Worm (Caenorhabditis elegans) whole organism, dauer: ENCODE results near the gene Y38H6C.20.

Experiments
- unc-62 ChIP-seq: sonication (generic microtip); optimal IDR thresholded peaks from 2 replicates; lab custom pipeline; 2017; ENCODE audit warnings: missing biosample characterization, missing genetic modification reagents, missing genetic modification characterization

Y38H6C.20 gene

DNA sequence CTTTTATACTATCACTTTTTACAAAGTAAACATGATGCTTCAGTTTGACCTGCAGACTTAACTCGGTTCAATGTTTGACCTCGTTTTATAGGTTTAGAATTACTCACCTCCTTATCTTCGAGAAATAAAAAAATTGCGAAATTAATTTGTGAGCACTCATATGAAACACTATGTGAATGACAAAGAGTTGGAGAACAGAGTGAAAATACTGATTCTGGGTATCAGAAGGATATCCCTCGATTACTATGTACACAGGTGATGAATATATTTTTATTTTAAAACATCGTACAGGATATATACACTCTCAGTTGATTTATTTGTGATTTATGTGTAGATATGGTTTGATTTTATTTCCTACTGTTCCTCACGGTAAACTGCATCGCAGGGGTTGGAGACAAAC, 5.3 kb upstream of the Y38H6C.20 start, which contains the start of gene Y38H6C.23:
Y38H6C.23 (minus strand) TSS at position 101 of the 400 bp plus-strand sequence.
- TF ChIP-seq unc-62 (GFP tag; lab: Kevin White, UChicago): no peak

DNA sequence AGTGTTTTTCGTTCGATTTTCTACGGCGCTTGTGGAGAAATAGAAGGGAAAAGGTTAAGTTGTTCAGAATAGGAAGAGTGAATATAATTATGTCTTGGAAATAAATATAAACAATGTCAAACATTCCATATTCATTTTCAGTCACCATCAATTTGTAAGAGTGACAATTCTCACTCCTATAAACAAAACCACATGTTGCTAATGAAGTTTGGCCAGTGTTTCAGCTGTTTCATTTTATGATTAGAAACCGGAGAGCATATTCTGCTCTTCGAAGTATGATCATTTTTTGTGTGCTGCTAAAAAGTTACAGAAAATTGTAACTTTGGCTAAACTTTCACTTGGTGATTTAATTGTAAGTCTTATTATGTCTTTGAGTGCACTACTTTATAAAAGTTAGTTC, 4.1 kb upstream of the Y38H6C.20 start, which contains the start of gene Y38H6C.21:
Y38H6C.21 (minus strand) TSS at position 148 of the 400 bp plus-strand sequence.
- no peak for TF ChIP-seq unc-62 (GFP tag; lab: Kevin White, UChicago)

DNA sequence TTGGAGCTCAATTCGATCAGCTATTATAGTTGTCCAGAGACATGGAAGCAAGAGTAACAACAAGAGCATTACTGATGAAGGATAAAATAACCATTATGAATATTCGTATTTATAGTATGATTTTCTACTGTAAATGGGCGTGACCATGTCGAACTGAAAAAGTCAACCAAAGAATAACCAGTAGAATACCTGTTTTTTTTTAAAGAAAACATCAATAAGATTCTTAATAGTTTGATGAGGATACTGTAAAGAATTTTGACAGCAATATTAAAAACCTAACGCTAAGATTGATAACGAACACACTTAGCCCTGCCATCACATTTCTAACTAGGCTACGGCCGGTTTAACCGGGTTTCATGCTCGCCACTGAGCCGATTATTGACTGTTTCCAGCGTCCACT, 2.0 kb upstream of the Y38H6C.20 start, which contains the start of gene vmo-1:
vmo-1 (minus strand) TSS at position 101 of the 400 bp plus-strand sequence.
- no peak for TF ChIP-seq unc-62 (GFP tag; lab: Kevin White, UChicago)

DNA sequence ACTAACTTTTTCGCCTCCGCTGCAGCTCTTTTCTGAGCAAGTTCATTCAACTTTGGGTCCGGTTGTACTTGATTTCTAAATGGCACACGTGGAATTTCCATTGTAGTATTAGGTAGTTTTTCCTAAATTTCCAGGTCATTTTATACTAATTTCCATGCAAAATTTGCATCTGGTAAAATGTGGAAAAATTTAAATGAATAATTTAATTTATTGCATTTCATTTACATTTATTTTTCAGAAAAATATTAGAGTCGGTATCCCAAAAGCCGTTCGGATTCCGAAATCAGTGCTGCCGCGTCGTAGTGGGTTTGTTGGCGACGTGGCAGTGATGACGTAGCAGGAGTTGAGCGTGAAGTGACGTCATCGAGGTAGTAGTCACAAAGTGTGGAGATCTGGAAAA, 3.9 kb downstream of the Y38H6C.20 start, which contains the start of gene Y38H6C.18:
Y38H6C.18 (minus strand) TSS at position 101 of the 400 bp plus-strand sequence.
- TF ChIP-seq unc-62 (GFP tag; lab: Kevin White, UChicago): no peak

DNA sequence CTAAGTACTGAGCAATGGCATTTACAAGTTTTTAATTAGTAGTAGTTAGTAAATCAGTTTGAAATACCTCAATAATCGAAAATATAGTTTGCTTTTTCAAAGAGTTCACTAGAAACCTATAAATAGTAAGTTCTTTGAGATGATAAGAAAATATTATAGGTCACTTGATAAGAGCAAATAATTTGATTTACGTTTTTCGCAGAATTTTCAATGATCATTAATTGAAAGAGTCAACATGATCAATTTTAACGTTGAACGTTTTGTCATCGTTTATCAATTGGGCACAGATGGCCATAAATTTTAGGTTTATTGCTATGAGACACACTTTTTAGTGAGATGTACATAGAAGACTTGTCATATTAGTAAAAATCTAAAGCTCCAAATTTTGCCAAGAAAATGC, 5.3 kb downstream of the Y38H6C.20 start:
- no peak for TF ChIP-seq unc-62 (GFP tag; lab: Kevin White, UChicago)

DNA sequence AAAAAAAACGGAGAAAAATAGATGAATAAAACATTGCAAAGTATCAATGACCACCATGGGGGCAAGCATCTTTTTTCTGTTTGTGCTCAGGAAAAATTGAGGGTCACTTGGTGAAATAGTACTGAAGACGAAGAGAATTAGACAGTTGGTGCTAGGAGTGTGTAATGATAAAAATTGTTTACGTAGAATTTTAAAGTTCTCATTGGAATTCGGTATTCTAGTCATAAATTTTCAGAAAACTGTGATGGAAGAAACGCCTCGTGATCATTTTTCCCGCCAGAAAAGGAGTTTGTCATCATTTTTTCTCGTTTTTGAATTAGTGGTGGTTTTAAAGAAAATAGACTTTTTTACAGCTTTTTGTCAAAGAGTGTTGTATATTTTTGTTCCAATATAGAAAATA, 6.4 kb downstream of the Y38H6C.20 start:
- no peak for TF ChIP-seq unc-62 (GFP tag; lab: Kevin White, UChicago)

DNA sequence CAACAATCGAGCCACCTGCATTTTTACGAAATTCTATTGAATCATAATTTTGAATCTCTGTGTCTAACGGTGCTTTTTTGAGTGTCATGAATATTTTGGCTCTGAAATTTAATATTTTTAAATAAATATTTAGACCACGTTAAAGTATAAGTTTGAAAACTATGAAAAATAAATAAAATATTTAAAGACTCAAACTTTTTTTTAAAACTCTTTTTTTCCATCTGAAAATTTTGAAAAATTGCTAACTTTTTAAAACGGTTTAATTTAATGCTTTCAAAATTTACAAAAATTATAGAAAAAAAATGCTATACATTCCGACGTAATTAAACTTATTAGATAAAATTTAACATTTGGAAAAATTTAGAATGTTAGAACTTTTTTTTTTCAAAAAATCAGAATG, 6.9 kb downstream of the Y38H6C.20 start, which contains the start of gene slc-36.3:
slc-36.3 (minus strand) TSS at position 101 of the 400 bp plus-strand sequence.
- TF ChIP-seq unc-62 (GFP tag; lab: Kevin White, UChicago): no peak

DNA sequence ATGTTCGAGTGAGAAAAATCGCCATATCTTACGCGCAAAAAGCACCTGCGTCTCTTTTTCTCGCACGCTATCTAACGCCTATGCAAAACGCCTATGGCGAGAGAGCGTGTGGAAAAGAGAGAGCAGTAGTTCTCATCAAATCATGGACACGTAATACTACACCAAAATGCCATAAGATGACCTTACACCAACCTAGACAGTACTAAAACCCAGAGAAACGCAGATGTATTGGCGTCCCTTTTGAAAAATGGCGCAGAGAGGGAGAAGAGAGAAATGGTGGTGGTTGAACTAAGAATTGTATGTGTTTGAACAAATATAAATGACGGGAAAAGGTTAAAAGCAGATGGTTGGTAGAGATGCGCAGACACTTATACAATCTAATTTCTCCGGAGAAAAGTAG, 11.9 kb downstream of the Y38H6C.20 start, which contains the start of gene Y38H6C.16:
Y38H6C.16 (minus strand) TSS at position 293 of the 400 bp plus-strand sequence.
- TF ChIP-seq unc-62 (GFP tag; lab: Kevin White, UChicago): no peak

DNA sequence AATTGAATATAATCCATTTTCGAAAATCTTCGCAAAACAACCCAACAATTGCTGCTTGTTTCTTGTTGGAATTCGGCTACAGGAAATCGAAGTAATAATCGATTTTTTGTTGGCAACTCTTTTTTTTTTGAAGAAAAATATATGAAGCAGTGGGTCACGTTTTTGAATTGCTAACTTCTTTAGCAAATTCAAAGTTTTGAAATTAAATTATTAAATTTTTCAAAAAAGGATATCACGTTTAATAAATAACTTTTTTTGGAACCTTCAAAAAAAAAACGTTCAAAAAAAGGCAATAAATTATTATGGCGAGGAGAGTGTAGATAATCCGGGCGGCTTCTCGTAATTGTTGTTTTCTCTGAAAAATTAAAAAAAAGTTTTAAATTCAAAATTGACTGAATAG, 14.8 kb downstream of the Y38H6C.20 start, which contains the start of gene Y38H6C.15:
Y38H6C.15 (minus strand) TSS at position 101 of the 400 bp plus-strand sequence.
- no peak for TF ChIP-seq unc-62 (GFP tag; lab: Kevin White, UChicago)

DNA sequence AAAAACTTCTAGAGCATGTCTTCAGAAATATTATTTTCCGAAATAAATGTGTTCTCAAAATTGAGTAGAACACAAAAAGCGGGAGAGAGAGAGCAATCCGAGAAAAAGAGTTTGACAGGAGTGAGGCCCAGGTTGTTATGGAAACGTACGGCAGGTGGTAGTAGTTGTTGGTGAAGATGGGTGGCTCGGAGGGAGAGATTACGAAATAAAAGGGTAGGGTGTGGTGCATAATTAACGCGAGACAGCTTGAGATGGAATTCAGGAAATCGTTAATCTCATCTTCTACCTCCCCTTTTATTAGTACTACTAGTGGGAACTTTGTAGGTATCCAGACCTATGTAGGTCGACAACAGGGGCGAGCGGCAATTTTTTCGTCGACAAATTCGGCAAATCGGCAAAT, 16.9 kb downstream of the Y38H6C.20 start, which contains the start of gene famh-161:
famh-161 (minus strand) TSS at position 101 of the 400 bp plus-strand sequence.
- TF ChIP-seq unc-62 (GFP tag; lab: Kevin White, UChicago): no peak

DNA sequence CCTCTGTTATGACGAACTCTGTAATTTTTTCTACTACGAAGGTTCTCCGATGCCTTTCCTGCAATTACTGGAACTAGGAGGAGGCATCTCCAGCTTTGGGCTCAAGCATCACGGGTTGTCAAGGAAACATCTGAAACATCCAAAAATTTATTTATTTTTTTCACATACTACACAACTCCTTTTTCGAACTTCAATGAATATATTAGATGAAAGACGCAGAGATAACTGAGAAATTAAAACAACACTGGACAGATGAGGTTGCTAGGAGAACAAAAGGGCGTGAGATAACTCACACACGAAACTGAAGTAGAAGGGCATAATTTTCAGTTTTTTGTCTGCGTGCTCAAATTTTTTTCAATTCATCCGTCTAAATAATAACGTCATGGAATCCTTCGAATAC, 23.5 kb downstream of the Y38H6C.20 start, which contains the start of gene Y38H6C.13:
Y38H6C.13 (plus strand) TSS at position 301 of the 400 bp plus-strand sequence.
- TF ChIP-seq unc-62 (GFP tag; lab: Kevin White, UChicago): no peak

DNA sequence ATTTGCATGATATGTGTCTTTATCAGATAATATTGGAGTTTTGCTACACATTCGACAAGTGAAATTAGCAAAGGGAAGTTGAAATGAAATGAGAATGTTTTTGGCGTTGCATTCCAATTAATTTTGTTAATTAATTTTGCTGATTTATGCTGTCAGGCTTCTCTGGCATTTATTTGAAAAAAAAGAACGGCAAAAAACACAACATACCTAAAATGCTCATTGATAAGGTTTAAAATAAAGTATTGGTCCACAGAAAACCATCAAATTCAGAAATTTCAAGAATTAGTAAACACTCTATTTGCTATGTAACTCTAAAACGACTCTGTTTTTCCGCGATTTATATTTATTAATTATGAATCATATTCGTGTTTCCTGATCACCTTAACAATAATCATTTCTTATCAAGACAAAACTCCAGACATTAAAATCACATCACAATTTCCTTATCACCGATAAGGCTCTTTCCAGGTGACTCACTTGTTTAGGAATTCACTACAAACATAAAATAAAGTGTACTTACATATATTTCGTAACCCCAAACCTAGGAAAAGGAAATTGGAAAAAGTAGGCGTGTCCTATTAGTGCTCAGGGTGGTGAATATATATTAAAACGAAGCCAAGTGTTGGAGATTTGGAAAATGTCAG, 25.1 kb downstream of the Y38H6C.20 start, which contains the start of the genes srh-166 and Y38H6C.24:
srh-166 (minus strand) TSS at position 51 of the 644 bp plus-strand sequence.
Y38H6C.24 (plus strand) TSS at position 620 of the 644 bp plus-strand sequence.
- no peak for TF ChIP-seq unc-62 (GFP tag; lab: Kevin White, UChicago)

DNA sequence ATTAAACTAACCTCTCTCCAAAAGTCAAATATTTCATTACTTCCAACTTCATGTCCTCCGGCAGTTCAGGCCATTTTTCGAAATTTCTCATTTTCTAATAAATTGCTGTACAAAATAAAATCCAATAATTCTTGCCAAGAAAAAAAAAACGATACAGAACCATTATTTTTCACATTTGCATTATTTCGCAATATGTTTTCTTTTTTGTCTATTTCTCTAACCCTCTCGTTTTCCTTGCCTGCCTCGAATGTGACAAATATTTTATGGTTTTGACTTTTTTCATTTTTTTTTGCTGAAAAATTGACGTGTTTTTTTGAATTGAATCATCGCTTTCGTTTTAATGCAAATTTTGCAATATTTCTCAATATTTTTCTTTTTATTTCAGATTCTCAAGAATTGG, 28.8 kb downstream of the Y38H6C.20 start, which contains the start of the genes Y38H6C.9 and fbxa-150:
Y38H6C.9 (minus strand) TSS at position 52 of the 400 bp plus-strand sequence.
fbxa-150 (plus strand) TSS at position 380 of the 400 bp plus-strand sequence.
- no peak for TF ChIP-seq unc-62 (GFP tag; lab: Kevin White, UChicago)

DNA sequence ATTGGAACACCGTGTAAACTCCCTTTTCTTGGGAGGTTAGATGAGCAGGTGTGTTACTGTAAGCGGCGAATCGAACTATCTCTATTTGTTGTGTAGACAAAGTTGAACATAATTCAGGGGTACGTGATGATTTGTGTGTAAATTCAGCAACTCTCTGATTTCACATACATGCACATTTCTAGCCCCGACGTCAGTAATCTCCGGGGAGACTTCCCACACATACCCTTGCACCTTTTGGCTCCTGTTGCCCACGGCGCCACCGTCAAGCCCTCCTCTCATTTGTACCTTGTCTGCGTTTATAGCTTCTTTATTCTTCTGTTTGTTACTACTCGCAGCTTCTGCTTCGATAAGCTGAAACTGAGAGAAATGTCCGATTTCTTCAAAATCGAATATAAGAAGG, 32.1 kb downstream of the Y38H6C.20 start, which contains the start of gene Y38H6C.25:
Y38H6C.25 (plus strand) TSS at position 301 of the 400 bp plus-strand sequence.
- TF ChIP-seq unc-62 (GFP tag; lab: Kevin White, UChicago): no peak

DNA sequence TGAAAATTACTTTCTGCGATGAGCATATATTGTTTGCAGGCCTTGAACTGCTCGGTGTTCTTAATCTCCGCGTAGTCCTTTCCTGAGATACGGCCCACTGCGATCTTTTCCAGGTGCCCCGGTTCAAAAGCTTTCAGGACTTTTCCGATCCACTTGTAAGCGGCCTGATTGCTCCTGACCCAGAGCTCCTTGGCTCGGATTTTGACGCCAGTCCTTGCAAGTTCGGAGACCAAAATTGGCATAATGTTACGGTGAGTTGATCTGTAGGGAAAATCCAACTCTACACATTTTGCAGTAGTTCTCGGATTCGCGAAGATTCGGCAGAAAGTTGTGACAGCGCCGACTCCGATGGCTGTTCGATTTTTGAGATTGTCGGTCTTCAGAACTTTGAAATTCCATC, 34.0 kb downstream of the Y38H6C.20 start:
- no peak for TF ChIP-seq unc-62 (GFP tag; lab: Kevin White, UChicago)

DNA sequence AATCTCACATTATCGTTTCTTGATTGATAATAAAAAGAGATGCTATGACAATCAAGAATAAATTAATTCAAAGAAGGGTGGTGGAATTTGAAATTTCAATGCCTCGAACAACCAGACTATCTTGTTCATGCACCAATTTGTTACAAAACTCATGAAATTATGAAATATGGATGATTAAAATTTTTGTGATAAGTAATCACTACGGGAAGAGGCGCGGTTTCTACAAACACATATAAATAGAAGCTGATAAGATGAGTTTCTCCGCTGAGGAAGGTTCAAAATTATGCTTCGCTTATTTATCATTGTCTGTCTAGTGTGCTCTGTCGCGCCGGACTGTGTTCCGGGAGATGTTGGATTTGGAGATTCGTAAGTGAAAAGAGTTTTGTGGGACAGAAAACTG, 36.5 kb downstream of the Y38H6C.20 start:
- TF ChIP-seq unc-62 (GFP tag; lab: Kevin White, UChicago): no peak
